Fruit fly (Drosophila melanogaster): ENCODE measurements around the gene CG8379.

DNA sequence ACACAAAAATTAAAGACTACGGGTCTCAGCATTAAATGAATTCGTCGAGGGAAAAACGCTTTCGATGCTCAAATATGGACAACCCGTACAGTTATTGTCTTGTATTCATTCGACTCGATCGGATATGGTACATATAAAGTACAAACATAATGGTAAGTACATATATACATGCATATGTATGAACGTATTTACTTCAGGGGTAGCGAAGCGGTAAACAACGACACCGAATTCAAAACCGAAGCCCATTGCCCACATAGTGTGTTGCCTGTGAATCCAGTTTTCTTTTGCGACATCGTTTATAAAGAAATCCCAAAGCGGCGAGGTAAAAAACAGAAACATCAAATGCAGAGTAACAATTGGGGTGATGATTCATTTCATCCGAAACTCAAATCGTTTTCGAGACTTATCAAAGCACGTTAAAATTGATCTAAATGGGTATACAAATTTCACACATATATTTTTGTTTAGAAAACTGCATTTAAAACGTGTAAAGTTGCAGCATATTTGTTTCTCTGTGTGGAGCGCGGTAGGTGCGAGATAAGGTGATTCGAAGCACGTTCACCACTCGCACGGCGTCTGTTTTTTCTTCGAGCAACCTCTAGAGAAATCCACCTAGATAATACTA lies 11.8 kb upstream of the CG8379 start:
- TF ChIP-seq N (GFP tag; optimal IDR thresholded peaks at IDR 0.05) = no peak
- TF ChIP-seq Dfd (GFP tag; optimal IDR thresholded peaks at IDR 0.05) = no peak
- no peak for TF ChIP-seq Hr78 (GFP tag; optimal IDR thresholded peaks at IDR 0.05)
- TF ChIP-seq jim (GFP tag; optimal IDR thresholded peaks at IDR 0.05) = no peak
- peak; percentile 34 for TF ChIP-seq psq (GFP tag; optimal IDR thresholded peaks at IDR 0.05)
- no peak for TF ChIP-seq Sp1 (GFP tag; optimal IDR thresholded peaks at IDR 0.05)
